Worm (Caenorhabditis elegans): ENCODE data around the gene mltn-12.

The mltn-12 gene

DNA sequence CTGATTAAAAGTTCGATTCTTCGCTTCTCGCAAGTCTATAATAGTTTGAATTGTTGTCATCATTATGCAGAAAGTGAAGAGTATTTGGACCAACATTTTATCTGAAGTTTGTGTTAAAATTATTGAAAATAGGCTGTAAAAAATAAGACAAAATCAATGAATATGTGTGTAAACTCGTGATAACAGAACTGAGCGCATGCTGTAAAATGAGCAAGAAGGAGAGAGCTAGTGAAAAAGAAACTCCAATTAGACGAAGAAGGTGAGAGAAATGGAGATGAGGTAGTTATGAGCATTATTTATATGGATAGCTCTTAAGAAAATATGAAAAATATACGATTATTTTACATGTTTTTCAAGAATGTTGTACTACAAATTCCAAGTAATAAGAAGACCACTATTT is 28.0 kb downstream of the mltn-12 start, which contains the start of gene C53D6.4:
Gene C53D6.4 (minus strand): TSS at position 101 of the 400 bp plus-strand sequence.
- TF ChIP-seq lsy-2 (tag; optimal IDR thresholded peaks at IDR 0.05) (no peak), pag-3 (tag; optimal IDR thresholded peaks at IDR 0.05; ENCODE audit: borderline replicate concordance, insufficient read depth) (no peak), nhr-28 (tag; optimal IDR thresholded peaks at IDR 0.05) (no peak), nhr-47 (tag; optimal IDR thresholded peaks at IDR 0.05) (no peak), tlp-1 (tag; optimal IDR thresholded peaks at IDR 0.05) (no peak), elt-3 (tag; optimal IDR thresholded peaks at IDR 0.05) (no peak), mab-9 (GFP tag; IDR thresholded peaks at IDR 0.05) (no peak), nhr-85 (tag) (no peak), mep-1 (tag; optimal IDR thresholded peaks at IDR 0.05) (no peak), isw-1 (GFP tag; IDR thresholded peaks at IDR 0.05) (no peak), unc-62 (GFP tag; optimal IDR thresholded peaks at IDR 0.05) (no peak), zag-1 (tag; optimal IDR thresholded peaks at IDR 0.05) (no peak), aha-1 (tag; optimal IDR thresholded peaks at IDR 0.05) (no peak), nhr-12 (tag; optimal IDR thresholded peaks at IDR 0.05) (no peak), fkh-4 (tag; optimal IDR thresholded peaks at IDR 0.05; ENCODE audit: borderline replicate concordance) (no peak), swsn-7 (tag; optimal IDR thresholded peaks at IDR 0.05) (no peak), elt-2 (tag; optimal IDR thresholded peaks at IDR 0.05) (no peak)

- TF ChIP-seq zip-4 (GFP tag; optimal IDR thresholded peaks at IDR 0.05) (no peak), lin-15B (tag; optimal IDR thresholded peaks at IDR 0.05) (no peak), elt-3 (tag; optimal IDR thresholded peaks at IDR 0.05) (no peak), mab-9 (GFP tag; IDR thresholded peaks at IDR 0.05) (no peak), lin-14 (GFP tag; optimal IDR thresholded peaks at IDR 0.05) (no peak), rnt-1 (tag; optimal IDR thresholded peaks at IDR 0.05) (peak; percentile 24), ceh-8 (GFP tag; optimal IDR thresholded peaks at IDR 0.05) (no peak), blmp-1 (tag; optimal IDR thresholded peaks at IDR 0.05) (no peak), nhr-90 (tag; optimal IDR thresholded peaks at IDR 0.05; ENCODE audit: poor library complexity) (no peak), lsy-2 (tag; optimal IDR thresholded peaks at IDR 0.05) (no peak), swsn-7 (tag; optimal IDR thresholded peaks at IDR 0.05) (peak; percentile 10), mep-1 (tag; optimal IDR thresholded peaks at IDR 0.05) (peak; percentile 61), pqm-1 (tag; optimal IDR thresholded peaks at IDR 0.05) (no peak), xbp-1 (tag; optimal IDR thresholded peaks at IDR 0.05) (peak; percentile 3), egl-27 (tag; optimal IDR thresholded peaks at IDR 0.05) (no peak), hpl-2 (GFP tag; optimal IDR thresholded peaks at IDR 0.05) (no peak), dpl-1 (GFP tag; optimal IDR thresholded peaks at IDR 0.05) (peak in 2 of 3 experiments; percentile 16 to 49), F16B12.6 (tag; optimal IDR thresholded peaks at IDR 0.05) (peak; percentile 85), lin-13 (GFP tag; optimal IDR thresholded peaks at IDR 0.05) (no peak), unc-62 (GFP tag; optimal IDR thresholded peaks at IDR 0.05) (no peak), zag-1 (tag; optimal IDR thresholded peaks at IDR 0.05) (no peak), fkh-4 (tag; optimal IDR thresholded peaks at IDR 0.05; ENCODE audit: borderline replicate concordance) (no peak), lin-35 (GFP tag; optimal IDR thresholded peaks at IDR 0.05) (peak in 1 of 2 experiments; percentile 3), nhr-85 (tag) (peak; percentile 66), nhr-20 (tag; optimal IDR thresholded peaks at IDR 0.05) (no peak), sox-4 (tag; optimal IDR thresholded peaks at IDR 0.05) (no peak), efl-1 (optimal IDR thresholded peaks at IDR 0.05) (peak; percentile 40 to 51), efl-1 (GFP tag; optimal IDR thresholded peaks at IDR 0.05 in 1 of 2) (peak; percentile 44 to 58), ztf-11 (tag; optimal IDR thresholded peaks at IDR 0.05) (no peak), dsc-1 (tag; optimal IDR thresholded peaks at IDR 0.05) (no peak), mdl-1 (tag; optimal IDR thresholded peaks at IDR 0.05) (no peak), unc-98 (GFP tag; IDR thresholded peaks at IDR 0.05) (no peak)
These were observed 28.4 kb downstream of the mltn-12 start for ce11 chrIV:9021245-9021779.

Measured in whole organism, L1 larva.